Fruit fly (Drosophila melanogaster) whole organism: ENCODE data around the gene hid.

Experiments used
- CG8478 ChIP-seq: fragments of >200 bp; optimal IDR thresholded peaks from 2 replicates; lab custom pipeline; 2018; ENCODE audit warnings: inconsistent platforms
- Dll ChIP-seq: fragments of >200 bp; optimal IDR thresholded peaks from 2 replicates; lab custom pipeline; 2017
- EcR ChIP-seq, 2 experiments: fragments of >200 bp; optimal IDR thresholded peaks; 2 replicates each; lab custom pipeline; 2017; ENCODE audit warnings: missing biosample characterization in 2 of 2, missing genetic modification characterization in 2 of 2, missing genetic modification reagents in 2 of 2
- pan ChIP-seq: fragments of >200 bp; optimal IDR thresholded peaks from 2 replicates; lab custom pipeline; 2017
- psq ChIP-seq: fragments of >200 bp; optimal IDR thresholded peaks from 2 replicates; lab custom pipeline; 2017
- usp ChIP-seq: fragments of >200 bp; optimal IDR thresholded peaks from 2 replicates; lab custom pipeline; 2017; ENCODE audit warnings: missing biosample characterization, missing genetic modification characterization, mixed read lengths

DNA sequence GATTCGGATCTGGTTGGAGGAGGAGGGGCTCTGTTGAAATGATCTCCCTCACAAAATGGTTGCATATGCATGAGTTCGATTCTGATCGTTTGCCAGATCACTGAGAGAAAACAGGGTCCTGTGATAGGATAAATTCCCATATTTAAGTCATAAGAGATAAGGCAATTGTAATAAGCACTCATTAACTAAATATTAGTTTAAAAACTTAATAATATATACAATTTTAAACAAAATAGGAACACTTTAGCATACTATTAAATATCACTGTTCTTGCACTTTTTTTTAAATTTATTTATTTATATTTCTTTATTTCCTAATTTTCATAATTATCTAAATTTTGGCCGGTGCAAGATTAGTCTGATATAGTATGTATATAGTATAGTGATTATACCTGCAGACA lies 33.9 kb upstream of the hid start:
- TF ChIP-seq EcR (GFP tag; optimal IDR thresholded peaks at IDR 0.05; lab: Kevin White, UChicago) (no peak), Dll (lab: Kevin White, UChicago) (no peak), psq (lab: Kevin White, UChicago) (no peak), CG8478 (no peak), usp (GFP tag; lab: Kevin White, UChicago) (no peak), pan (no peak)
